Worm (Caenorhabditis elegans): ENCODE measurements around the gene nnt-1.

The nnt-1 gene

ce11 chrX:6093046-6093445 lies 29.1 kb upstream of the nnt-1 start, which contains the start of gene C15H9.5 (continued):
- TF ChIP-seq ztf-26 (tag; optimal IDR thresholded peaks at IDR 0.05) (no peak), nhr-179 (tag; optimal IDR thresholded peaks at IDR 0.05) (no peak), Y53F4B.3 (GFP tag; IDR thresholded peaks at IDR 0.05) (no peak), snpc-4 (GFP tag; optimal IDR thresholded peaks at IDR 0.05) (no peak), snpc-4 (tag; optimal IDR thresholded peaks at IDR 0.05) (peak in 1 of 4 experiments; percentile 4), nhr-90 (tag; optimal IDR thresholded peaks at IDR 0.05) (no peak), ztf-28 (GFP tag; IDR thresholded peaks at IDR 0.05) (no peak), cebp-1 (GFP tag; IDR thresholded peaks at IDR 0.05) (no peak), cebp-1 (tag; optimal IDR thresholded peaks at IDR 0.05) (no peak), him-1 (tag; optimal IDR thresholded peaks at IDR 0.05) (no peak), ceh-91 (GFP tag; IDR thresholded peaks at IDR 0.05) (no peak), nfyb-1 (GFP tag; IDR thresholded peaks at IDR 0.05) (peak; percentile 69), nhr-27 (tag; optimal IDR thresholded peaks at IDR 0.05) (no peak), atf-7 (tag; optimal IDR thresholded peaks at IDR 0.05) (no peak), fkh-3 (tag; optimal IDR thresholded peaks at IDR 0.05) (no peak), F33H1.4 (GFP tag; IDR thresholded peaks at IDR 0.05) (no peak)

- TF ChIP-seq ceh-27 (GFP tag; optimal IDR thresholded peaks at IDR 0.05) (peak; percentile 51), mcd-1 (GFP tag; IDR thresholded peaks at IDR 0.05) (0 out of 2 replicates have a peak, but pooled peaks have one; percentile 8), rec-8 (tag; optimal IDR thresholded peaks at IDR 0.05) (no peak), nfyb-1 (GFP tag; IDR thresholded peaks at IDR 0.05) (peak; percentile 71; the same call in 1 of the 2 replicates), egl-18 (GFP tag; IDR thresholded peaks at IDR 0.05) (no peak), hlh-12 (tag; optimal IDR thresholded peaks at IDR 0.05) (no peak), F23B12.7 (tag; optimal IDR thresholded peaks at IDR 0.05; ENCODE audit: insufficient read depth) (no peak), F22D6.2 (tag; optimal IDR thresholded peaks at IDR 0.05) (no peak), F37B4.10 (GFP tag; IDR thresholded peaks at IDR 0.05) (no peak), B0019.2 (GFP tag; conservative IDR thresholded peaks at IDR 0.05) (no peak), ekl-4 (GFP tag; IDR thresholded peaks at IDR 0.05) (no peak), Y56A3A.18 (GFP tag; IDR thresholded peaks at IDR 0.05) (no peak), lin-54 (GFP tag; optimal IDR thresholded peaks at IDR 0.05) (no peak), let-526 (GFP tag; IDR thresholded peaks at IDR 0.05) (no peak), ztf-3 (GFP tag; optimal IDR thresholded peaks at IDR 0.05) (no peak), pbrm-1 (GFP tag; IDR thresholded peaks at IDR 0.05) (0 out of 2 replicates have a peak, but pooled peaks have one; percentile 29), ceh-58 (GFP tag; IDR thresholded peaks at IDR 0.05) (no peak), attf-3 (GFP tag; conservative IDR thresholded peaks at IDR 0.05) (no peak), ceh-40 (GFP tag; IDR thresholded peaks at IDR 0.05) (no peak), nhr-90 (tag; optimal IDR thresholded peaks at IDR 0.05) (no peak), cebp-1 (GFP tag; IDR thresholded peaks at IDR 0.05) (no peak), cebp-1 (tag; optimal IDR thresholded peaks at IDR 0.05) (peak; percentile 56), tbp1 (GFP tag; optimal IDR thresholded peaks at IDR 0.05) (peak; percentile 26), snpc-4 (GFP tag; optimal IDR thresholded peaks at IDR 0.05) (no peak), snpc-4 (tag; optimal IDR thresholded peaks at IDR 0.05) (no peak), lin-35 (GFP tag; optimal IDR thresholded peaks at IDR 0.05) (no peak), T07F8.4 (tag; optimal IDR thresholded peaks at IDR 0.05) (no peak), lin-40 (tag; optimal IDR thresholded peaks at IDR 0.05) (peak; percentile 2), ztf-6 (GFP tag; IDR thresholded peaks at IDR 0.05) (no peak), F33H1.4 (GFP tag; IDR thresholded peaks at IDR 0.05) (no peak), sea-2 (GFP tag; IDR thresholded peaks at IDR 0.05) (no peak), sptf-2 (GFP tag; optimal IDR thresholded peaks at IDR 0.05) (no peak), nhr-120 (GFP tag; IDR thresholded peaks at IDR 0.05) (no peak), ztf-26 (tag; optimal IDR thresholded peaks at IDR 0.05) (no peak), ccch-3 (GFP tag; optimal IDR thresholded peaks at IDR 0.05) (no peak), nfya-1 (tag; optimal IDR thresholded peaks at IDR 0.05; ENCODE audit: borderline replicate concordance, insufficient read depth) (no peak), repo-1 (tag; optimal IDR thresholded peaks at IDR 0.05) (peak; percentile 35), mel-28 (tag; optimal IDR thresholded peaks at IDR 0.05; ENCODE audit: borderline replicate concordance) (no peak), attf-6 (GFP tag; IDR thresholded peaks at IDR 0.05) (no peak)
Observed at ce11 chrX:6097551-6097950, 24.6 kb upstream of the nnt-1 start, which contains the start of gene C15H9.4. TSS of gene C15H9.4 (plus strand) at chrX:6097643.
